Fruit fly (Drosophila melanogaster): ENCODE data around the gene Vha13.

The Vha13 gene

dm6 chr3R:19632685-19633116 lies 11.5 kb downstream of the Vha13 start, which contains the start of gene CG6231:
CG6231 (minus strand) TSS chr3R:19632718.
- TF ChIP-seq vnd (GFP tag; IDR thresholded peaks at IDR 0.05; ENCODE audit: partially characterized antibody) = no peak
- peak; percentile 64; the same call in 1 of the 3 replicates for TF ChIP-seq so (GFP tag; IDR thresholded peaks at IDR 0.05)
- peak; percentile 5 for TF ChIP-seq lab (GFP tag; optimal IDR thresholded peaks at IDR 0.05)
- no peak for TF ChIP-seq CG5245 (GFP tag; optimal IDR thresholded peaks at IDR 0.05)
- TF ChIP-seq Dll (GFP tag; IDR thresholded peaks at IDR 0.05; ENCODE audit: partially characterized antibody) = peak; percentile 41; the same call in 1 of the 4 replicates
- TF ChIP-seq Fer1 (GFP tag; optimal IDR thresholded peaks at IDR 0.05) = peak; percentile 30
- no peak for TF ChIP-seq CG10267 (tag; optimal IDR thresholded peaks at IDR 0.05)
- TF ChIP-seq CG12769 (tag; optimal IDR thresholded peaks at IDR 0.05) = peak; percentile 9
- TF ChIP-seq CTCF (GFP tag; optimal IDR thresholded peaks at IDR 0.05) = no peak
- TF ChIP-seq CG34224 (GFP tag; IDR thresholded peaks at IDR 0.05; ENCODE audit: partially characterized antibody) = peak; percentile 57
- TF ChIP-seq mirr (GFP tag; optimal IDR thresholded peaks at IDR 0.05) = peak; percentile 4
- TF ChIP-seq chn (GFP tag; optimal IDR thresholded peaks at IDR 0.05) = no peak
- TF ChIP-seq CG18599 (GFP tag; optimal IDR thresholded peaks at IDR 0.05) = peak; percentile 25
- TF ChIP-seq az2 (GFP tag; optimal IDR thresholded peaks at IDR 0.05) = no peak
- TF ChIP-seq phol (tag; optimal IDR thresholded peaks at IDR 0.05) = no peak
- TF ChIP-seq CG34376 (GFP tag; optimal IDR thresholded peaks at IDR 0.05) = peak; percentile 5
- TF ChIP-seq CG10274 (GFP tag; optimal IDR thresholded peaks at IDR 0.05) = peak; percentile 84
- TF ChIP-seq tna (GFP tag; IDR thresholded peaks at IDR 0.05; ENCODE audit: partially characterized antibody) = peak; percentile 19; the same call in 1 of the 2 replicates
- no peak for TF ChIP-seq CG9797 (GFP tag; optimal IDR thresholded peaks at IDR 0.05)
- no peak for TF ChIP-seq ssp (GFP tag; IDR thresholded peaks at IDR 0.05)
- peak; percentile 67 to 75 for TF ChIP-seq Trl (optimal IDR thresholded peaks at IDR 0.05)
- no peak for TF ChIP-seq Trl (GFP tag; optimal IDR thresholded peaks at IDR 0.05)
- no peak for TF ChIP-seq sisA (GFP tag; IDR thresholded peaks at IDR 0.05)
- TF ChIP-seq CG1233 (GFP tag; optimal IDR thresholded peaks at IDR 0.05) = no peak
- peak; percentile 75 for TF ChIP-seq CG7928 (GFP tag; optimal IDR thresholded peaks at IDR 0.05)
- peak; percentile 45; the same call in 1 of the 2 replicates for TF ChIP-seq hbn (GFP tag; IDR thresholded peaks at IDR 0.05; ENCODE audit: partially characterized antibody)
- no peak for TF ChIP-seq Xrp1 (GFP tag; IDR thresholded peaks at IDR 0.05)
- TF ChIP-seq CG16813 (GFP tag; IDR thresholded peaks at IDR 0.05; ENCODE audit: partially characterized antibody) = peak; percentile 35; the same call in 1 of the 3 replicates
- no peak for TF ChIP-seq amos (GFP tag; IDR thresholded peaks at IDR 0.05; ENCODE audit: partially characterized antibody)
- TF ChIP-seq CG14050 (GFP tag; IDR thresholded peaks at IDR 0.05) = no peak
- TF ChIP-seq abd-A (tag; optimal IDR thresholded peaks at IDR 0.05) = peak; percentile 62
- peak; percentile 65 for TF ChIP-seq sna (GFP tag; IDR thresholded peaks at IDR 0.05; ENCODE audit: partially characterized antibody)
- TF ChIP-seq trem (tag; optimal IDR thresholded peaks at IDR 0.05) = no peak
- TF ChIP-seq ranshi (GFP tag; IDR thresholded peaks at IDR 0.05) = 0 out of 2 replicates have a peak, but pooled peaks have one; percentile 14
- peak; percentile 45; the same call in 1 of the 2 replicates for TF ChIP-seq Adf1 (GFP tag; IDR thresholded peaks at IDR 0.05)
- no peak for TF ChIP-seq CG4424 (GFP tag; optimal IDR thresholded peaks at IDR 0.05)
- no peak for TF ChIP-seq CG14965 (GFP tag; optimal IDR thresholded peaks at IDR 0.05; ENCODE audit: borderline replicate concordance)
- TF ChIP-seq CG12219 (GFP tag; optimal IDR thresholded peaks at IDR 0.05) = no peak
- TF ChIP-seq Med (GFP tag) = peak; percentile 58
- no peak for TF ChIP-seq jumu (GFP tag; optimal IDR thresholded peaks at IDR 0.05)
- peak; percentile 99 for TF ChIP-seq scrt (GFP tag; optimal IDR thresholded peaks at IDR 0.05)
- peak; percentile 62 for TF ChIP-seq CG10321 (GFP tag; IDR thresholded peaks at IDR 0.05)
- no peak for TF ChIP-seq CG18764 (GFP tag; optimal IDR thresholded peaks at IDR 0.05)
- TF ChIP-seq prd (optimal IDR thresholded peaks at IDR 0.05) = no peak
- no peak for TF ChIP-seq prd (GFP tag; IDR thresholded peaks at IDR 0.05)
- peak; percentile 8 for TF ChIP-seq Antp (GFP tag; optimal IDR thresholded peaks at IDR 0.05)
- TF ChIP-seq Mad (GFP tag; optimal IDR thresholded peaks at IDR 0.05) = no peak
- peak; percentile 62 for TF ChIP-seq CG13287 (GFP tag; IDR thresholded peaks at IDR 0.05; ENCODE audit: partially characterized antibody)
- TF ChIP-seq nerfin-2 (GFP tag; IDR thresholded peaks at IDR 0.05; ENCODE audit: partially characterized antibody) = no peak
- no peak for TF ChIP-seq zen (tag; optimal IDR thresholded peaks at IDR 0.05)
- no peak for TF ChIP-seq CG31365 (tag; optimal IDR thresholded peaks at IDR 0.05)
